Worm (Caenorhabditis elegans): ENCODE measurements around the gene Y54G2A.18.
"Not testable (repeated sequence)": the region's sequence is repeated elsewhere in the genome, so short reads cannot be mapped to it uniquely, and the experiment has no call there.

The Y54G2A.18 gene

ce11 chrIV:2892395-2892786 lies at the start of gene Y54G2A.18:
Gene Y54G2A.18, minus strand, starts transcription at chrIV:2892495.
- no peak for TF ChIP-seq med-1 (GFP tag; optimal IDR thresholded peaks at IDR 0.05; ENCODE audit: insufficient read depth)
- no peak for TF ChIP-seq cog-1 (tag; optimal IDR thresholded peaks at IDR 0.05)
- TF ChIP-seq tab-1 (GFP tag; IDR thresholded peaks at IDR 0.05), result no peak
- no peak for TF ChIP-seq flt-1 (GFP tag; IDR thresholded peaks at IDR 0.05)
- no peak for TF ChIP-seq klf-2 (GFP tag; conservative IDR thresholded peaks at IDR 0.05)
- no peak for TF ChIP-seq ztf-29 (GFP tag; IDR thresholded peaks at IDR 0.05)
- no peak for TF ChIP-seq ztf-23 (GFP tag; IDR thresholded peaks at IDR 0.05)
- TF ChIP-seq T22C8.4 (GFP tag; IDR thresholded peaks at IDR 0.05), result no peak
- TF ChIP-seq ref-1 (GFP tag; conservative IDR thresholded peaks at IDR 0.05), result no peak

ce11 chrIV:2935194-2935593 lies 42.9 kb upstream of the Y54G2A.18 start:
- TF ChIP-seq T22C8.4 (GFP tag; IDR thresholded peaks at IDR 0.05) (no peak), tab-1 (GFP tag; IDR thresholded peaks at IDR 0.05) (no peak), ztf-29 (GFP tag; IDR thresholded peaks at IDR 0.05) (no peak), ztf-23 (GFP tag; IDR thresholded peaks at IDR 0.05) (no peak), med-1 (GFP tag; optimal IDR thresholded peaks at IDR 0.05; ENCODE audit: insufficient read depth) (no peak), cog-1 (tag; optimal IDR thresholded peaks at IDR 0.05) (no peak), ref-1 (GFP tag; conservative IDR thresholded peaks at IDR 0.05) (no peak), klf-2 (GFP tag; conservative IDR thresholded peaks at IDR 0.05) (no peak), flt-1 (GFP tag; IDR thresholded peaks at IDR 0.05) (no peak)

- TF ChIP-seq klf-2 (GFP tag; conservative IDR thresholded peaks at IDR 0.05) (no peak), ztf-29 (GFP tag; IDR thresholded peaks at IDR 0.05) (no peak), ref-1 (GFP tag; conservative IDR thresholded peaks at IDR 0.05) (no peak), med-1 (GFP tag; optimal IDR thresholded peaks at IDR 0.05; ENCODE audit: insufficient read depth) (no peak), flt-1 (GFP tag; IDR thresholded peaks at IDR 0.05) (no peak), ztf-23 (GFP tag; IDR thresholded peaks at IDR 0.05) (no peak), T22C8.4 (GFP tag; IDR thresholded peaks at IDR 0.05) (no peak), tab-1 (GFP tag; IDR thresholded peaks at IDR 0.05) (no peak), cog-1 (tag; optimal IDR thresholded peaks at IDR 0.05) (no peak)
Observed at ce11 chrIV:2931228-2931627, 38.9 kb upstream of the Y54G2A.18 start, which contains the start of gene samt-1. Gene samt-1, plus strand, starts transcription at chrIV:2931403.

DNA sequence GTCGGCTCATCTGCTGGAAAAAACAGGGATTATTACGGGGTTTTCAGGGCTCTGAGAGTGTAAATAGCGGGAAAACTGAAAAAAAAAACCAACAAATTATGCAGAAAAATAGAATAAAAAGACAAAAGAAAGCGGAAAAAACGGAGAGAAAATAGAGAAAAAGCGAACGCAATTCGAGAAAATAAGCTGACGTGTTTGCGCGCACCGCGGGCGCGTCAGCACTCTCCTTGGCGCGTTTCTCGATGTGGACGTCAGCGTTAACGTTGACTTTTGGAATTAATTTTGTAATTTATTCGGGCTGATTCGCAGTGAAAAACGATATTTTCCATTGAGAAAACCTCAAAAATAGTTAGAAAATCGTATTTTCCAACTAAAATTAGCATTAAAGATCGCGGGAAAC lies 36.1 kb upstream of the Y54G2A.18 start, which contains the start of gene manf-1:
Gene manf-1 (minus strand): TSS at position 13 of the 400 bp plus-strand sequence.
- TF ChIP-seq ztf-29 (GFP tag; IDR thresholded peaks at IDR 0.05), result no peak
- TF ChIP-seq cog-1 (tag; optimal IDR thresholded peaks at IDR 0.05), result no peak
- TF ChIP-seq klf-2 (GFP tag; conservative IDR thresholded peaks at IDR 0.05), result no peak
- no peak for TF ChIP-seq med-1 (GFP tag; optimal IDR thresholded peaks at IDR 0.05; ENCODE audit: insufficient read depth)
- no peak for TF ChIP-seq tab-1 (GFP tag; IDR thresholded peaks at IDR 0.05)
- no peak for TF ChIP-seq ztf-23 (GFP tag; IDR thresholded peaks at IDR 0.05)
- no peak for TF ChIP-seq ref-1 (GFP tag; conservative IDR thresholded peaks at IDR 0.05)
- TF ChIP-seq flt-1 (GFP tag; IDR thresholded peaks at IDR 0.05), result no peak
- TF ChIP-seq T22C8.4 (GFP tag; IDR thresholded peaks at IDR 0.05), result no peak

ce11 chrIV:2925591-2925990 lies 33.3 kb upstream of the Y54G2A.18 start, which contains the start of gene ubc-13:
Gene ubc-13, minus strand, starts transcription at chrIV:2925691.
- TF ChIP-seq ztf-29 (GFP tag; IDR thresholded peaks at IDR 0.05) (no peak), cog-1 (tag; optimal IDR thresholded peaks at IDR 0.05) (no peak), T22C8.4 (GFP tag; IDR thresholded peaks at IDR 0.05) (no peak), klf-2 (GFP tag; conservative IDR thresholded peaks at IDR 0.05) (no peak), ztf-23 (GFP tag; IDR thresholded peaks at IDR 0.05) (no peak), flt-1 (GFP tag; IDR thresholded peaks at IDR 0.05) (no peak), med-1 (GFP tag; optimal IDR thresholded peaks at IDR 0.05; ENCODE audit: insufficient read depth) (no peak), tab-1 (GFP tag; IDR thresholded peaks at IDR 0.05) (no peak), ref-1 (GFP tag; conservative IDR thresholded peaks at IDR 0.05) (no peak)

DNA sequence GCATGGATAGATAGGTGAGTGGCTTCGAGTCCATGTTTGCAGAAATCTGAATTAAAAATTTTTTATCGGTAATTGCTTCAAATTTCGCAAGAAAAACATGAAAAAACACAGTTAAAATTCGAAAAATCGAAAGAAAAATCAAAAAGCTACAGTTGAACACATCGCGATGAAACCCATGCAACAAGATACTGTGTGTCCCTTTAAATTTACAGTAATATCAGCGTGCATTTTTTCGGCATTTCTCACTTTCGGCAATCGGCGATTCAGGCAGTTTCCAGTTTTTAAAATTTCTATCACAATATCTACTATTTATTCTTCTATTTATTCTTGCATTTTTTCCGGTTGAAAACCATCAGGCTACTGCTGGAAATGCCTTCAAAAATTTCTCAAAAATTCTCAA lies 29.9 kb upstream of the Y54G2A.18 start, which contains the start of gene fbxc-45:
Gene fbxc-45 (minus strand): TSS at position 48 of the 400 bp plus-strand sequence.
- no peak for TF ChIP-seq med-1 (GFP tag; optimal IDR thresholded peaks at IDR 0.05; ENCODE audit: insufficient read depth)
- TF ChIP-seq ref-1 (GFP tag; conservative IDR thresholded peaks at IDR 0.05), result no peak
- TF ChIP-seq flt-1 (GFP tag; IDR thresholded peaks at IDR 0.05), result no peak
- no peak for TF ChIP-seq tab-1 (GFP tag; IDR thresholded peaks at IDR 0.05)
- no peak for TF ChIP-seq cog-1 (tag; optimal IDR thresholded peaks at IDR 0.05)
- TF ChIP-seq klf-2 (GFP tag; conservative IDR thresholded peaks at IDR 0.05), result no peak
- no peak for TF ChIP-seq ztf-23 (GFP tag; IDR thresholded peaks at IDR 0.05)

DNA sequence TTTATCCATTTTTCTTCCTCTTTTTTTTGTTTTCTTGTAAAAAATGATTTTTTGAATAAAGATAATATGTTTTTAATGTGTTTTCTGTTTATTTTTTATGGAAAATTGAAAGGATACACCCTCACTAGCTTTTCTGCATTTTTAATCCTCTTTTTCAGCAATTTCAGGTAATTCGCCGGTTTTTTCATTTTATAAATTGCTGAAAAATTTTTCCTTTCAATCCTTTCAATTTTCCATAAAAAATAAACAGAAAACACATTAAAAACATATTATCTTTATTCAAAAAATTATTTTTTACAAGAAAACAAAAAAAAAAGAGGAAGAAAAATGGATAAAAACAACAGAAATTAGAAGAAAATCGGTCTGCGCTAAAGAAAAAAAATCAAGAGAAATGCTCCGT lies 25.4 kb upstream of the Y54G2A.18 start, which contains the start of gene Y54G2A.50:
Gene Y54G2A.50 (plus strand): TSS at position 301 of the 400 bp plus-strand sequence.
- not testable (repeated sequence) for TF ChIP-seq flt-1 (GFP tag; IDR thresholded peaks at IDR 0.05); klf-2 (GFP tag; conservative IDR thresholded peaks at IDR 0.05); tab-1 (GFP tag; IDR thresholded peaks at IDR 0.05)

ce11 chrIV:2916043-2916442 lies 23.7 kb upstream of the Y54G2A.18 start:
- no peak for TF ChIP-seq klf-2 (GFP tag; conservative IDR thresholded peaks at IDR 0.05)
- no peak for TF ChIP-seq cog-1 (tag; optimal IDR thresholded peaks at IDR 0.05)
- no peak for TF ChIP-seq tab-1 (GFP tag; IDR thresholded peaks at IDR 0.05)
- TF ChIP-seq ztf-23 (GFP tag; IDR thresholded peaks at IDR 0.05), result no peak
- no peak for TF ChIP-seq ref-1 (GFP tag; conservative IDR thresholded peaks at IDR 0.05)
- no peak for TF ChIP-seq med-1 (GFP tag; optimal IDR thresholded peaks at IDR 0.05; ENCODE audit: insufficient read depth)
- no peak for TF ChIP-seq T22C8.4 (GFP tag; IDR thresholded peaks at IDR 0.05)
- TF ChIP-seq flt-1 (GFP tag; IDR thresholded peaks at IDR 0.05), result no peak
- no peak for TF ChIP-seq ztf-29 (GFP tag; IDR thresholded peaks at IDR 0.05)

DNA sequence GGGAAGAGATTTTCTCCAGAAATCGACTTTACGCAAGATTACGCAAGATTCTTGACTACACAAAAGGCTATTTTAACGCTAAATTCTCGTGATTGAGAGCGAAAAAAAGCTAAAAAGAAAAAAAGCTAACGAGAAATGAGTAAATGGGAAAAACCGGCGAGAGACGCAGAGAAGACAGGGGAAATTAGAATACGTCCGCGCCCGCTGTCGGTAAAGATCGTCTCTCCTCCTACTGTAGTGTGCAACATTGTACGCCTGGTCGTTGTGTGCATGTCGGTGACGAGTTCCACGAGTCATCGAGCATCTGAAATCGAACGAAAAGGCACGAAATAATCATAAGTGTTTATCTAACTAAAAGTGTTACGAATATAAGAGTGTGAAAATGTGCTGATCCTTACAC lies 22.2 kb upstream of the Y54G2A.18 start:
- no peak for TF ChIP-seq ztf-23 (GFP tag; IDR thresholded peaks at IDR 0.05)
- no peak for TF ChIP-seq med-1 (GFP tag; optimal IDR thresholded peaks at IDR 0.05; ENCODE audit: insufficient read depth)
- no peak for TF ChIP-seq klf-2 (GFP tag; conservative IDR thresholded peaks at IDR 0.05)
- TF ChIP-seq flt-1 (GFP tag; IDR thresholded peaks at IDR 0.05), result no peak

DNA sequence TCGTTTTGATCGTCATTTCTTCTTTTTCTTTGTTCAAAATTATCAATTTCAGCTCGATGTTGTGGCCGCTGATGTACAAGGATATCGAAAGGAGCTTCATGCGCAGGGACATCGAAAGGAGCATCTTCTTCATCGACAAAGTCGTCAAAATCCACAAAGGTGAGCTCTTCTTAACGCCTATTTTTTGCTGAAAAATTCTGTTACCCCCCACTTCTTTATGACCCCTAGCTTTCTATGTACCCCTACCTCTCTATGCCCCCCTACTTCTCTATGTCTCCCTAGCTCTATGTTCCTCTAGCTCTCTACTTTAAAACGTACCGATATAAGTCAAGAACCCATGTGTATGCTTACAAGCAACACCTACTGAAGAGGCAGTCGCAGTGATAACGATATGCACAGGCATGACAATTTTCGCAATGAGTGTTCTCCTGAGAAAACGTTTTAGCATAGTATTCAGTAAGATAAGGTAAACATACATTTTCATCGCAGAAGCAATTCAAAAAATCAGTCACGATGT lies 5.4 kb upstream of the Y54G2A.18 start, which contains the start of gene Y54G2A.36:
Gene Y54G2A.36 (plus strand): TSS at position 51 of the 517 bp plus-strand sequence.
- TF ChIP-seq ztf-23 (GFP tag; IDR thresholded peaks at IDR 0.05), result no peak
- TF ChIP-seq ztf-29 (GFP tag; IDR thresholded peaks at IDR 0.05), result no peak
- TF ChIP-seq tab-1 (GFP tag; IDR thresholded peaks at IDR 0.05), result no peak
- TF ChIP-seq med-1 (GFP tag; optimal IDR thresholded peaks at IDR 0.05; ENCODE audit: insufficient read depth), result no peak
- no peak for TF ChIP-seq T22C8.4 (GFP tag; IDR thresholded peaks at IDR 0.05)
- no peak for TF ChIP-seq ref-1 (GFP tag; conservative IDR thresholded peaks at IDR 0.05)
- no peak for TF ChIP-seq klf-2 (GFP tag; conservative IDR thresholded peaks at IDR 0.05)
